Fruit fly (Drosophila melanogaster) whole organism, embryonic: ENCODE data around the gene CG14043.

Experiments used
- Antp ChIP-seq: fragments of 200-800 bp; sonication (Bioruptor generic); optimal IDR thresholded peaks from 3 replicates; lab custom pipeline; 2016; ENCODE audit warnings: missing biosample characterization, missing genetic modification characterization
- B-H2 ChIP-seq: fragments of 200-800 bp; sonication (Bioruptor generic); optimal IDR thresholded peaks from 2 replicates; lab custom pipeline; 2018; ENCODE audit warnings: missing biosample characterization, mild to moderate bottlenecking, missing genetic modification characterization
- C15 ChIP-seq: fragments of 200-800 bp; sonication (Bioruptor generic); IDR thresholded peaks from 3 replicates; pipeline ENCODE4 v1.3.6; 2022; ENCODE audit warnings: missing biosample characterization, missing genetic modification characterization
- CG10462 ChIP-seq: fragments of 200-800 bp; sonication (Bioruptor generic); optimal IDR thresholded peaks from 2 replicates; lab custom pipeline; 2016; ENCODE audit warnings: missing biosample characterization, missing genetic modification characterization
- CG11085 ChIP-seq: fragments of 200-800 bp; sonication (Bioruptor generic); IDR thresholded peaks from 2 replicates; pipeline ENCODE4 v1.3.6; 2022; ENCODE audit warnings: missing biosample characterization, missing genetic modification characterization
- CG12104 ChIP-seq: fragments of 200-800 bp; sonication (Bioruptor generic); optimal IDR thresholded peaks from 3 replicates; lab custom pipeline; 2016; ENCODE audit warnings: missing biosample characterization, missing genetic modification characterization
- CG12659 ChIP-seq: fragments of 200-800 bp; sonication (Bioruptor generic); optimal IDR thresholded peaks from 3 replicates; lab custom pipeline; 2017; ENCODE audit warnings: mild to moderate bottlenecking, missing biosample characterization, missing genetic modification reagents, missing genetic modification characterization
- CG12769 ChIP-seq: fragments of 200-800 bp; sonication (Bioruptor generic); optimal IDR thresholded peaks from 2 replicates; lab custom pipeline; 2019; ENCODE audit warnings: missing biosample characterization, mild to moderate bottlenecking, missing genetic modification characterization, moderate library complexity
- CG13424 ChIP-seq: fragments of 200-800 bp; sonication (Bioruptor generic); optimal IDR thresholded peaks from 2 replicates; lab custom pipeline; 2019; ENCODE audit warnings: missing biosample characterization, mild to moderate bottlenecking, missing genetic modification characterization, moderate library complexity
- CG14050 ChIP-seq: fragments of 200-800 bp; sonication (Bioruptor generic); IDR thresholded peaks from 3 replicates; pipeline ENCODE4 v1.3.6; 2022; ENCODE audit warnings: missing biosample characterization, missing genetic modification characterization
- CG14667 ChIP-seq: fragments of 200-800 bp; sonication (Bioruptor generic); IDR thresholded peaks from 2 replicates; pipeline ENCODE4 v1.3.6; 2022; ENCODE audit warnings: missing biosample characterization, missing genetic modification characterization
- CG14965 ChIP-seq: fragments of 200-800 bp; sonication (Bioruptor generic); optimal IDR thresholded peaks from 2 replicates; lab custom pipeline; 2016; ENCODE audit warnings: missing biosample characterization, missing genetic modification characterization, borderline replicate concordance
- CG15011 ChIP-seq: fragments of 200-800 bp; sonication (Bioruptor generic); optimal IDR thresholded peaks from 3 replicates; lab custom pipeline; 2018; ENCODE audit warnings: missing biosample characterization, mild to moderate bottlenecking, missing genetic modification characterization
- CG17361 ChIP-seq: fragments of 200-800 bp; sonication (Bioruptor generic); IDR thresholded peaks from 3 replicates; pipeline ENCODE4 v1.3.6; 2022; ENCODE audit warnings: missing biosample characterization, missing genetic modification characterization
- CG17829 ChIP-seq: fragments of 200-800 bp; optimal IDR thresholded peaks from 2 replicates; lab custom pipeline; 2019; ENCODE audit warnings: missing biosample characterization, mild to moderate bottlenecking, missing genetic modification characterization, moderate library complexity
- CG2199 ChIP-seq: fragments of 200-800 bp; sonication (Bioruptor generic); IDR thresholded peaks from 3 replicates; pipeline ENCODE4 v1.3.6; 2022; ENCODE audit warnings: missing biosample characterization, missing genetic modification characterization
- CG2889 ChIP-seq: fragments of 200-800 bp; sonication (Bioruptor generic); IDR thresholded peaks from 3 replicates; pipeline ENCODE4 v1.3.6; 2022; ENCODE audit warnings: missing biosample characterization, missing genetic modification characterization
- CG30431 ChIP-seq: fragments of 200-800 bp; sonication (Bioruptor generic); optimal IDR thresholded peaks from 2 replicates; lab custom pipeline; 2017; ENCODE audit warnings: missing biosample characterization, missing genetic modification characterization
- CG3281 ChIP-seq: fragments of 200-800 bp; sonication (Bioruptor generic); optimal IDR thresholded peaks from 3 replicates; lab custom pipeline; 2017; ENCODE audit warnings: missing biosample characterization, mild to moderate bottlenecking, missing genetic modification characterization
- CG33557 ChIP-seq: fragments of 200-800 bp; sonication (Bioruptor generic); optimal IDR thresholded peaks from 2 replicates; lab custom pipeline; 2019; ENCODE audit warnings: missing biosample characterization, mild to moderate bottlenecking, missing genetic modification characterization, moderate library complexity
- CG3847 ChIP-seq: fragments of 200-800 bp; sonication (Bioruptor generic); IDR thresholded peaks from 2 replicates; pipeline ENCODE4 v1.3.6; 2022; ENCODE audit warnings: missing biosample characterization, missing genetic modification characterization
- CG4360 ChIP-seq: fragments of 200-800 bp; sonication (Bioruptor generic); IDR thresholded peaks from 2 replicates; pipeline ENCODE4 v1.3.6; 2022; ENCODE audit warnings: missing biosample characterization, missing genetic modification characterization
- CG6813 ChIP-seq: fragments of 200-800 bp; sonication (Bioruptor generic); optimal IDR thresholded peaks from 2 replicates; lab custom pipeline; 2017; ENCODE audit warnings: missing biosample characterization, missing genetic modification characterization, mild to moderate bottlenecking, moderate library complexity, missing genetic modification reagents
- CG7987 ChIP-seq: fragments of 200-800 bp; sonication (Bioruptor generic); optimal IDR thresholded peaks from 2 replicates; lab custom pipeline; 2018; ENCODE audit warnings: missing biosample characterization, mild to moderate bottlenecking, missing genetic modification characterization, moderate library complexity
- CG9437 ChIP-seq: fragments of 200-800 bp; sonication (Bioruptor generic); optimal IDR thresholded peaks from 2 replicates; lab custom pipeline; 2018; ENCODE audit warnings: missing biosample characterization, mild to moderate bottlenecking, missing genetic modification characterization
- CHES-1-like ChIP-seq: fragments of 200-800 bp; sonication (Bioruptor generic); optimal IDR thresholded peaks from 2 replicates; lab custom pipeline; 2016; ENCODE audit warnings: missing biosample characterization, missing genetic modification characterization
- Dek ChIP-seq: fragments of 200-800 bp; sonication (Bioruptor generic); optimal IDR thresholded peaks from 3 replicates; lab custom pipeline; 2019; ENCODE audit warnings: missing biosample characterization, mild to moderate bottlenecking, missing genetic modification characterization, moderate library complexity
- Dfd ChIP-seq, 2 experiments: fragments of >200 bp; optimal IDR thresholded peaks; 2 replicates each; lab custom pipeline; 2017; ENCODE audit warnings: missing biosample characterization in 2 of 2, missing genetic modification characterization in 2 of 2
- Doc3 ChIP-seq: fragments of 200-800 bp; sonication (Bioruptor generic); IDR thresholded peaks from 3 replicates; pipeline ENCODE4 v1.3.6; 2022; ENCODE audit warnings: missing biosample characterization, missing genetic modification characterization; ENCODE audit not compliant: partially characterized antibody
- Dp ChIP-seq: fragments of 200-800 bp; sonication (Bioruptor generic); optimal IDR thresholded peaks from 2 replicates; lab custom pipeline; 2018; ENCODE audit warnings: missing biosample characterization, mild to moderate bottlenecking, missing genetic modification characterization, moderate library complexity
- Dref ChIP-seq: fragments of 200-800 bp; sonication (Bioruptor generic); IDR thresholded peaks from 2 replicates; pipeline ENCODE4 v1.3.6; 2022; ENCODE audit warnings: missing biosample characterization, missing genetic modification characterization
- Drgx ChIP-seq: fragments of 200-800 bp; sonication (Bioruptor generic); IDR thresholded peaks from 2 replicates; pipeline ENCODE4 v1.3.6; 2022; ENCODE audit warnings: missing biosample characterization, missing genetic modification characterization
- Fer1 ChIP-seq: fragments of 200-800 bp; sonication (Bioruptor generic); optimal IDR thresholded peaks from 2 replicates; lab custom pipeline; 2017; ENCODE audit warnings: missing biosample characterization, mild to moderate bottlenecking, missing genetic modification characterization
- Hmr ChIP-seq: fragments of 200-800 bp; sonication (Bioruptor generic); optimal IDR thresholded peaks from 3 replicates; lab custom pipeline; 2017; ENCODE audit warnings: mild to moderate bottlenecking, missing biosample characterization, missing genetic modification reagents, missing genetic modification characterization
- Jarid2 ChIP-seq: fragments of 200-800 bp; sonication (Bioruptor generic); optimal IDR thresholded peaks from 3 replicates; lab custom pipeline; 2017; ENCODE audit warnings: mild to moderate bottlenecking, missing biosample characterization, missing genetic modification reagents, missing genetic modification characterization
- Mad ChIP-seq: fragments of 200-800 bp; sonication (Bioruptor generic); optimal IDR thresholded peaks from 2 replicates; lab custom pipeline; 2016; ENCODE audit warnings: missing biosample characterization, missing genetic modification characterization
- NC2β ChIP-seq: fragments of 200-800 bp; sonication (Bioruptor generic); optimal IDR thresholded peaks from 2 replicates; lab custom pipeline; 2016; ENCODE audit warnings: missing biosample characterization, missing genetic modification characterization
- Side ChIP-seq: fragments of 200-800 bp; sonication (Bioruptor generic); optimal IDR thresholded peaks from 2 replicates; lab custom pipeline; 2016; ENCODE audit warnings: missing biosample characterization, missing genetic modification characterization
- bowl ChIP-seq: fragments of 200-800 bp; sonication (Bioruptor generic); IDR thresholded peaks from 2 replicates; pipeline ENCODE4 v1.3.6; 2022; ENCODE audit warnings: missing biosample characterization, missing genetic modification characterization
- cas ChIP-seq: fragments of 200-800 bp; sonication (Bioruptor generic); IDR thresholded peaks from 2 replicates; pipeline ENCODE4 v1.3.6; 2022; ENCODE audit warnings: missing biosample characterization, missing genetic modification characterization
- crc ChIP-seq: fragments of 200-800 bp; sonication (Bioruptor generic); optimal IDR thresholded peaks from 2 replicates; lab custom pipeline; 2016; ENCODE audit warnings: missing biosample characterization, missing genetic modification characterization
- croc ChIP-seq: fragments of 200-800 bp; sonication (Bioruptor generic); conservative IDR thresholded peaks from 3 replicates; pipeline ENCODE4 v1.3.6; 2022; ENCODE audit warnings: missing biosample characterization, missing genetic modification characterization
- dmrt99B ChIP-seq: fragments of 200-800 bp; sonication (Bioruptor generic); optimal IDR thresholded peaks from 2 replicates; lab custom pipeline; 2018; ENCODE audit warnings: missing biosample characterization, mild to moderate bottlenecking, missing genetic modification characterization, moderate library complexity
- eve ChIP-seq, 2 experiments: fragments of >200 bp; optimal IDR thresholded peaks; 2 replicates each; lab custom pipeline; 2017; ENCODE audit warnings: missing biosample characterization in 2 of 2, missing genetic modification characterization in 2 of 2
- ewg ChIP-seq: fragments of 200-800 bp; sonication (Bioruptor generic); optimal IDR thresholded peaks from 3 replicates; lab custom pipeline; 2017; ENCODE audit warnings: mild to moderate bottlenecking, missing biosample characterization, missing genetic modification reagents, missing genetic modification characterization
- hbn ChIP-seq: fragments of 200-800 bp; sonication (Bioruptor generic); IDR thresholded peaks from 2 replicates; pipeline ENCODE4 v1.3.6; 2022; ENCODE audit warnings: missing biosample characterization, missing genetic modification characterization; ENCODE audit not compliant: partially characterized antibody
- jing ChIP-seq: fragments of 200-800 bp; sonication (Bioruptor generic); optimal IDR thresholded peaks from 2 replicates; lab custom pipeline; 2018; ENCODE audit warnings: missing biosample characterization, mild to moderate bottlenecking, missing genetic modification characterization
- lab ChIP-seq: fragments of 200-800 bp; sonication (Bioruptor generic); optimal IDR thresholded peaks from 3 replicates; lab custom pipeline; 2017; ENCODE audit warnings: missing biosample characterization, missing genetic modification characterization, mild to moderate bottlenecking, moderate library complexity, missing genetic modification reagents
- trem ChIP-seq: fragments of 200-800 bp; optimal IDR thresholded peaks from 3 replicates; lab custom pipeline; 2019; ENCODE audit warnings: missing biosample characterization, mild to moderate bottlenecking, missing genetic modification characterization, moderate library complexity

The CG14043 gene

DNA sequence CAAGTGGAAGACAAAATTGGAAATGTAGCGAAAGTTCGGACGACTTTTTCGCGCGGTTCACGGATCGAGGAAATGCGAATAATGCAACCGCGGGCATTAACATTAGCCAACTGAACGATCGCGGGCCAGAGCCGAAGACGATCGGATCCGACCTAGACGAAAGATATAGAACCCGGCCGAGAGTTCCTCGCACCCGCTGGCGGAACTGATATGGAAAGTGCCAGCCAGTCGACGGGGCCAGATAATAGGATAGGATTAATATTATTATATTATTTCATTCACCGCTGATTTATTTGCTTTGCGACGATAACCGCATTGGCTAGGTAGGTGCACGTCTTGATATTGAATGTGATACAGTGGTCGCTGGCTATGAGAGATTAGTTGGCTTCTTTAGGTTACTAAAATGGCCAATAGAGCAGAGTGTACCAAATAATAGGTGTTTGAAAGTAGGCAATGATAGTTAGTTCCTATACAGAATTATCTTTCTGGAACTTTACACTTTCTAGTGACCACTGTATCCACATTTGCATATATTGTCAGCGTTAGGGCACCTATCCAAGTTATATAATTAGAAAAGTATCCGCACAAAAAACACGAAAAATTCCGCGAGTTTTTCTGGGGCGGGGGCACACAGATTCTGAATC is 28.0 kb downstream of the CG14043 start (continued):
- TF ChIP-seq hbn (GFP tag; lab: Robert Waterston, UW), result no peak
- no peak for TF ChIP-seq NC2β
- peak; percentile 40; the same call in 1 of the 3 replicates for TF ChIP-seq croc (GFP tag; lab: Robert Waterston, UW)
- TF ChIP-seq CG13424, result peak; percentile 64
- TF ChIP-seq CG12104, result peak; percentile 39
- TF ChIP-seq CG14050 (GFP tag; lab: Robert Waterston, UW), result 0 out of 3 replicates have a peak, but pooled peaks have one; percentile 22
- TF ChIP-seq Jarid2 (GFP tag; lab: Kevin White, UChicago), result no peak
- TF ChIP-seq Side (GFP tag; lab: Kevin White, UChicago), result peak; percentile 52
- peak; percentile 13 for TF ChIP-seq CG33557 (GFP tag; lab: Kevin White, UChicago)
- peak; percentile 70 for TF ChIP-seq CG30431 (GFP tag; lab: Kevin White, UChicago)
- no peak for TF ChIP-seq Dp (GFP tag; lab: Kevin White, UChicago)
- TF ChIP-seq Dek (tag; lab: Kevin White, UChicago), result peak; percentile 42
- peak; percentile 41 for TF ChIP-seq Fer1 (GFP tag; lab: Kevin White, UChicago)
- TF ChIP-seq CG2889 (GFP tag; lab: Robert Waterston, UW), result peak; percentile 77; the same call in 2 of the 3 replicates
- no peak for TF ChIP-seq CG7987 (GFP tag; lab: Kevin White, UChicago)
- no peak for TF ChIP-seq cas
- peak; percentile 15; the same call in 1 of the 3 replicates for TF ChIP-seq CG17361 (GFP tag; lab: Robert Waterston, UW)
- TF ChIP-seq C15, result 0 out of 3 replicates have a peak, but pooled peaks have one; percentile 34
- TF ChIP-seq Drgx, result peak; percentile 90
- peak; percentile 76 for TF ChIP-seq CG12769 (tag; lab: Kevin White, UChicago)
- TF ChIP-seq Mad (GFP tag; lab: Kevin White, UChicago), result peak; percentile 41
- peak; percentile 55 for TF ChIP-seq Hmr
- TF ChIP-seq CG14965 (GFP tag; lab: Kevin White, UChicago), result no peak
- peak; percentile 40 for TF ChIP-seq CG12659
- peak; percentile 13 for TF ChIP-seq B-H2
- TF ChIP-seq CG14667 (GFP tag; lab: Robert Waterston, UW), result peak; percentile 65
- TF ChIP-seq eve (GFP tag; optimal IDR thresholded peaks at IDR 0.05; lab: Kevin White, UChicago), result peak in 1 of 2 experiments; percentile 61
- peak; percentile 57 for TF ChIP-seq Antp (GFP tag; lab: Kevin White, UChicago)
- no peak for TF ChIP-seq CG9437 (GFP tag; lab: Kevin White, UChicago)
- TF ChIP-seq trem (tag; lab: Kevin White, UChicago), result peak; percentile 24
- peak; percentile 72 for TF ChIP-seq CG3281 (GFP tag; lab: Kevin White, UChicago)
- no peak for TF ChIP-seq Doc3
- peak; percentile 87 for TF ChIP-seq lab (GFP tag; lab: Kevin White, UChicago)
- TF ChIP-seq Dfd (GFP tag; optimal IDR thresholded peaks at IDR 0.05; lab: Kevin White, UChicago), result no peak
- TF ChIP-seq dmrt99B (tag; lab: Kevin White, UChicago), result peak; percentile 71
- peak; percentile 38 for TF ChIP-seq CG15011 (GFP tag; lab: Kevin White, UChicago)
- peak; percentile 53 for TF ChIP-seq CG6813 (GFP tag; lab: Kevin White, UChicago)
- TF ChIP-seq crc (GFP tag; lab: Kevin White, UChicago), result peak; percentile 32
- TF ChIP-seq CG3847 (GFP tag; lab: Robert Waterston, UW), result peak; percentile 57; the same call in 1 of the 2 replicates
- peak; percentile 58 for TF ChIP-seq CHES-1-like (GFP tag; lab: Kevin White, UChicago)
- peak; percentile 14 for TF ChIP-seq CG10462 (GFP tag; lab: Kevin White, UChicago)
- no peak for TF ChIP-seq Dref (GFP tag; lab: Robert Waterston, UW)
- TF ChIP-seq CG2199 (GFP tag; lab: Robert Waterston, UW), result no peak; the same call in 2 of the 3 replicates
- no peak for TF ChIP-seq CG4360 (GFP tag; lab: Robert Waterston, UW)
- TF ChIP-seq jing (GFP tag; lab: Kevin White, UChicago), result peak; percentile 25
- peak; percentile 30 for TF ChIP-seq CG17829 (tag; lab: Kevin White, UChicago)
- no peak for TF ChIP-seq CG11085 (GFP tag; lab: Robert Waterston, UW)
- no peak for TF ChIP-seq bowl (GFP tag; lab: Robert Waterston, UW)
- peak; percentile 41 for TF ChIP-seq ewg (GFP tag; lab: Kevin White, UChicago)
